Worm (Caenorhabditis elegans): Measurements from ENCODE around the gene M106.7.

ce11 chrII:10819928-10820423, 37.0 kb downstream of the M106.7 start, which contains the start of gene R06F6.8:
- no peak for TF ChIP-seq ref-1 (GFP tag; conservative IDR thresholded peaks at IDR 0.05)
- no peak for TF ChIP-seq ztf-29 (GFP tag; IDR thresholded peaks at IDR 0.05)
- no peak for TF ChIP-seq klf-2 (GFP tag; conservative IDR thresholded peaks at IDR 0.05)
- no peak for TF ChIP-seq tab-1 (GFP tag; IDR thresholded peaks at IDR 0.05)
- TF ChIP-seq flt-1 (GFP tag; IDR thresholded peaks at IDR 0.05), result no peak
- TF ChIP-seq ztf-23 (GFP tag; IDR thresholded peaks at IDR 0.05), result no peak
- TF ChIP-seq T22C8.4 (GFP tag; IDR thresholded peaks at IDR 0.05), result no peak

Measured in whole organism, midembryonic.